Worm (Caenorhabditis elegans) whole organism, L4 larva: ENCODE data around the gene Y110A2AL.3.

Experiments
- R02D3.7 ChIP-seq: fragments of 150-350 bp; sonication (generic microtip); optimal IDR thresholded peaks from 3 replicates; lab custom pipeline; 2014; ENCODE audit warnings: missing biosample characterization, missing genetic modification characterization
- nhr-77 ChIP-seq: fragments of 150-350 bp; optimal IDR thresholded peaks from 2 replicates; lab custom pipeline; 2014; ENCODE audit warnings: missing biosample characterization, missing genetic modification characterization
- spr-3 ChIP-seq: fragments of 200-800 bp; sonication (Bioruptor generic); optimal IDR thresholded peaks from 2 replicates; lab custom pipeline; 2018; ENCODE audit warnings: mild to moderate bottlenecking, missing genetic modification characterization, missing compliant biosample characterization
- zip-2 ChIP-seq: fragments of 150-350 bp; optimal IDR thresholded peaks from 2 replicates; lab custom pipeline; 2014; ENCODE audit warnings: missing biosample characterization, missing genetic modification characterization

DNA sequence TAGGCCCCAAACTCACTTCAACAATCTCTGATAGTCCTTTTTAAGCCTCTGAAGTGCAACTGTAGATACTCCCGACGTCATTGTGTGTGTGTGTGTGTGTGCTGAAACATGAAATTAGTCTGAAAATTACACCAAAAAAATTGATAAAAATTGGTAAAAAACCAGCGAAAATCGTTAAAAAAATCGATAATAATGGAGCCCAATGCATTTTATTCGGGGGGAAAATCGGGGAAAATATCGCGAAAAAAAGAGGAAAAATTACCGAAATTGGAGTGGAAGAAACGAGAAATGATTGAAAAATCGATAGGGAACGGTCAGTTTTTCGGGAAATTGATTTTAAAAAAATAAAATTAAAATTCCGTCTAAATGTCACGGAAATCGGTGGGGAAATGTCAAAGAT, 33.4 kb downstream of the Y110A2AL.3 start, which contains the start of gene ubc-26:
- no peak for TF ChIP-seq zip-2
- TF ChIP-seq spr-3 (GFP tag; lab: Kevin White, UChicago), result no peak
- TF ChIP-seq R02D3.7, result no peak
- TF ChIP-seq nhr-77, result no peak
